Worm (Caenorhabditis elegans) whole organism, L4/young adult: Measurements from ENCODE around the gene F16G10.14.

Source experiments
- dao-5 ChIP-seq: sonication (generic microtip); optimal IDR thresholded peaks from 2 replicates; lab custom pipeline; 2016; ENCODE audit warnings: missing genotype, missing genetic modification characterization, moderate library complexity, missing compliant biosample characterization
- him-1 ChIP-seq: sonication (generic microtip); optimal IDR thresholded peaks from 2 replicates; lab custom pipeline; 2016; ENCODE audit warnings: missing genotype, missing genetic modification reagents, missing genetic modification characterization, missing compliant biosample characterization

- TF ChIP-seq dao-5 (tag; lab: Kevin White, UChicago) (no peak), him-1 (tag; lab: Kevin White, UChicago) (no peak)
These were observed 38.8 kb downstream of the F16G10.14 start, which contains the start of gene F43C11.16 for ce11 chrII:2359965-2360364.
